Worm (Caenorhabditis elegans) whole organism, young adult: ENCODE measurements around the gene rml-3.

ENCODE experiments used
- B0035.1 ChIP-seq: sonication (generic microtip); optimal IDR thresholded peaks from 2 replicates; lab custom pipeline; 2016; ENCODE audit warnings: missing genetic modification characterization, mild to moderate bottlenecking, missing compliant biosample characterization, missing genotype, missing genetic modification reagents
- C06A6.2 ChIP-seq: fragments of 200-800 bp; sonication (Bioruptor generic); conservative IDR thresholded peaks from 2 replicates; pipeline ENCODE4 v1.3.6; 2022; ENCODE audit warnings: missing genetic modification characterization, missing compliant biosample characterization
- F22D6.2 ChIP-seq: sonication (generic microtip); optimal IDR thresholded peaks from 2 replicates; lab custom pipeline; 2016; ENCODE audit warnings: mild to moderate bottlenecking, missing genetic modification characterization, missing compliant biosample characterization
- F39B2.1 ChIP-seq: fragments of 200-800 bp; sonication (Bioruptor generic); IDR thresholded peaks from 2 replicates; pipeline ENCODE4 v1.3.6; 2022; ENCODE audit warnings: missing genetic modification reagents, missing genetic modification characterization, missing compliant biosample characterization
- F49E8.2 ChIP-seq: sonication (generic microtip); optimal IDR thresholded peaks from 3 replicates; lab custom pipeline; 2017; ENCODE audit warnings: missing genetic modification characterization, mild to moderate bottlenecking, missing compliant biosample characterization, antibody characterized with exemption, moderate library complexity; ENCODE audit not compliant: insufficient read depth
- K12H6.12 ChIP-seq: fragments of 200-800 bp; sonication (Bioruptor generic); optimal IDR thresholded peaks from 2 replicates; lab custom pipeline; 2018; ENCODE audit warnings: mild to moderate bottlenecking, missing genetic modification characterization, missing compliant biosample characterization
- Y56A3A.18 ChIP-seq: fragments of 200-800 bp; sonication (Bioruptor generic); IDR thresholded peaks from 2 replicates; pipeline ENCODE4 v1.3.6; 2022; ENCODE audit warnings: missing genetic modification reagents, missing genetic modification characterization, missing compliant biosample characterization
- ZK185.1 ChIP-seq: sonication (generic microtip); optimal IDR thresholded peaks from 2 replicates; lab custom pipeline; 2016; ENCODE audit warnings: mild to moderate bottlenecking, missing genetic modification characterization, missing compliant biosample characterization; ENCODE audit not compliant: poor library complexity, severe bottlenecking
- ama-1 ChIP-seq, 3 experiments: fragments of 150-350 bp in 1 of 3; sonication (generic microtip) in 2 of 3; optimal IDR thresholded peaks; 2 replicates each; lab custom pipeline; 2014 to 2018; ENCODE audit warnings: missing biosample characterization in 2 of 3, missing genetic modification characterization in 2 of 3, missing genetic modification reagents in 2 of 3
- athp-1 ChIP-seq: sonication (generic microtip); optimal IDR thresholded peaks from 2 replicates; lab custom pipeline; 2017; ENCODE audit warnings: mild to moderate bottlenecking, missing genetic modification characterization, missing compliant biosample characterization
- attf-3 ChIP-seq: fragments of 200-800 bp; sonication (Bioruptor generic); conservative IDR thresholded peaks from 2 replicates; pipeline ENCODE4 v1.3.6; 2022; ENCODE audit warnings: missing genetic modification reagents, missing genetic modification characterization, missing compliant biosample characterization
- attf-5 ChIP-seq: fragments of 200-800 bp; sonication (Bioruptor generic); optimal IDR thresholded peaks from 2 replicates; lab custom pipeline; 2018; ENCODE audit warnings: mild to moderate bottlenecking, missing genetic modification characterization, missing compliant biosample characterization
- attf-6 ChIP-seq: fragments of 200-800 bp; sonication (Bioruptor generic); IDR thresholded peaks from 2 replicates; pipeline ENCODE4 v1.3.6; 2022; ENCODE audit warnings: missing genetic modification reagents, missing genetic modification characterization, missing compliant biosample characterization
- bed-2 ChIP-seq: fragments of 200-800 bp; sonication (Bioruptor generic); IDR thresholded peaks from 2 replicates; pipeline ENCODE4 v1.3.6; 2022; ENCODE audit warnings: missing genetic modification reagents, missing genetic modification characterization, missing compliant biosample characterization
- cebp-1 ChIP-seq, 2 experiments: fragments of 200-800 bp in 1 of 2; sonication (Bioruptor generic) in 1 of 2; sonication (generic microtip) in 1 of 2; IDR thresholded peaks in 1 of 2; optimal IDR thresholded peaks in 1 of 2; 2 replicates each; pipeline versions ENCODE4 v1.3.6 to Lab custom; 2017 to 2022; ENCODE audit warnings: missing compliant biosample characterization in 2 of 2, missing genetic modification characterization in 2 of 2, mild to moderate bottlenecking in 1 of 2, missing genetic modification reagents in 1 of 2, moderate library complexity in 1 of 2
- ceh-100 ChIP-seq: fragments of 200-800 bp; sonication (Bioruptor generic); IDR thresholded peaks from 2 replicates; pipeline ENCODE4 v1.3.6; 2022; ENCODE audit warnings: missing genetic modification reagents, missing genetic modification characterization, missing compliant biosample characterization
- ceh-40 ChIP-seq: fragments of 200-800 bp; sonication (Bioruptor generic); IDR thresholded peaks from 2 replicates; pipeline ENCODE4 v1.3.6; 2022; ENCODE audit warnings: missing genetic modification characterization, missing compliant biosample characterization
- chd-7 ChIP-seq: sonication (generic microtip); optimal IDR thresholded peaks from 2 replicates; lab custom pipeline; 2016; ENCODE audit warnings: mild to moderate bottlenecking, missing genetic modification characterization, moderate library complexity, missing compliant biosample characterization
- die-1 ChIP-seq: sonication (generic microtip); optimal IDR thresholded peaks from 2 replicates; lab custom pipeline; 2016; ENCODE audit warnings: missing genotype, mild to moderate bottlenecking, missing genetic modification characterization, missing compliant biosample characterization
- egl-18 ChIP-seq: fragments of 200-800 bp; sonication (Bioruptor generic); IDR thresholded peaks from 2 replicates; pipeline ENCODE4 v1.3.6; 2022; ENCODE audit warnings: missing genetic modification reagents, missing genetic modification characterization, missing compliant biosample characterization
- ekl-4 ChIP-seq: fragments of 200-800 bp; sonication (Bioruptor generic); IDR thresholded peaks from 2 replicates; pipeline ENCODE4 v1.3.6; 2022; ENCODE audit warnings: missing genetic modification reagents, missing genetic modification characterization, missing compliant biosample characterization
- hrde-1 ChIP-seq: sonication (generic microtip); optimal IDR thresholded peaks from 2 replicates; lab custom pipeline; 2016; ENCODE audit warnings: missing genetic modification characterization, mild to moderate bottlenecking, missing compliant biosample characterization, moderate library complexity, missing genotype, missing genetic modification reagents, borderline replicate concordance
- lin-40 ChIP-seq: sonication (generic microtip); optimal IDR thresholded peaks from 2 replicates; lab custom pipeline; 2016; ENCODE audit warnings: missing genetic modification characterization, mild to moderate bottlenecking, missing compliant biosample characterization, missing genotype, missing genetic modification reagents
- lsy-27 ChIP-seq: sonication (generic microtip); optimal IDR thresholded peaks from 2 replicates; lab custom pipeline; 2017; ENCODE audit warnings: missing genetic modification characterization, mild to moderate bottlenecking, missing compliant biosample characterization, antibody characterized with exemption, missing genotype, borderline replicate concordance; ENCODE audit not compliant: insufficient read depth
- nfya-2 ChIP-seq: fragments of 200-800 bp; sonication (Bioruptor generic); IDR thresholded peaks from 2 replicates; pipeline ENCODE4 v1.3.6; 2022; ENCODE audit warnings: missing genetic modification reagents, missing genetic modification characterization, missing compliant biosample characterization
- nhr-120 ChIP-seq: fragments of 200-800 bp; sonication (Bioruptor generic); IDR thresholded peaks from 2 replicates; pipeline ENCODE4 v1.3.6; 2022; ENCODE audit warnings: missing genetic modification characterization, missing compliant biosample characterization
- nhr-27 ChIP-seq: fragments of 200-800 bp; sonication (Bioruptor generic); optimal IDR thresholded peaks from 2 replicates; lab custom pipeline; 2018; ENCODE audit warnings: mild to moderate bottlenecking, missing genetic modification characterization, moderate library complexity, missing compliant biosample characterization
- nhr-80 ChIP-seq: sonication (generic microtip); optimal IDR thresholded peaks from 2 replicates; lab custom pipeline; 2016; ENCODE audit warnings: missing genetic modification characterization, missing compliant biosample characterization
- nhr-90 ChIP-seq: sonication (generic microtip); optimal IDR thresholded peaks from 2 replicates; lab custom pipeline; 2016; ENCODE audit warnings: missing genotype, mild to moderate bottlenecking, missing genetic modification characterization, missing compliant biosample characterization
- pbrm-1 ChIP-seq: fragments of 200-800 bp; sonication (Bioruptor generic); IDR thresholded peaks from 2 replicates; pipeline ENCODE4 v1.3.6; 2022; ENCODE audit warnings: missing genetic modification reagents, missing genetic modification characterization, missing compliant biosample characterization
- pha-4 ChIP-seq: fragments of 150-350 bp; sonication (generic microtip); optimal IDR thresholded peaks from 2 replicates; lab custom pipeline; 2014; ENCODE audit warnings: missing biosample characterization, missing genetic modification reagents, missing genetic modification characterization
- repo-1 ChIP-seq: sonication (generic microtip); optimal IDR thresholded peaks from 2 replicates; lab custom pipeline; 2017; ENCODE audit warnings: mild to moderate bottlenecking, missing genetic modification characterization, missing compliant biosample characterization
- rpc-1 ChIP-seq, 2 experiments: fragments of 150-350 bp in 1 of 2; sonication (generic microtip) in 1 of 2; optimal IDR thresholded peaks; 2 replicates each; lab custom pipeline; 2014 to 2018; ENCODE audit warnings: missing biosample characterization in 1 of 2, missing genetic modification characterization in 1 of 2, missing genetic modification reagents in 1 of 2, missing genotype in 1 of 2
- snpc-4 ChIP-seq, 5 experiments: fragments of 150-350 bp in 1 of 5; sonication (generic microtip) in 4 of 5; optimal IDR thresholded peaks; 2 replicates each; lab custom pipeline; 2014 to 2018; ENCODE audit warnings: missing genetic modification characterization in 5 of 5, missing biosample characterization in 3 of 5, antibody characterized with exemption in 2 of 5, mild to moderate bottlenecking in 2 of 5, missing compliant biosample characterization in 2 of 5, missing genotype in 2 of 5, moderate library complexity in 2 of 5, missing genetic modification reagents in 1 of 5
- ztf-22 ChIP-seq: fragments of 200-800 bp; sonication (Bioruptor generic); optimal IDR thresholded peaks from 2 replicates; lab custom pipeline; 2018; ENCODE audit warnings: mild to moderate bottlenecking, missing genetic modification characterization, moderate library complexity, missing compliant biosample characterization
- ztf-25 ChIP-seq: fragments of 200-800 bp; sonication (Bioruptor generic); IDR thresholded peaks from 2 replicates; pipeline ENCODE4 v1.3.6; 2022; ENCODE audit warnings: missing genetic modification reagents, missing genetic modification characterization, missing compliant biosample characterization

rml-3 gene

ce11 chrX:6253899-6254670 is 15.2 kb upstream of the rml-3 start (continued):
- no peak for TF ChIP-seq die-1
- peak; percentile 2 for TF ChIP-seq nhr-90 (tag; lab: Kevin White, UChicago)
- 0 out of 2 replicates have a peak, but pooled peaks have one; percentile 51 for TF ChIP-seq ztf-25 (GFP tag; lab: Robert Waterston, UW)
- no peak for TF ChIP-seq bed-2 (GFP tag; lab: Robert Waterston, UW)
- no peak for TF ChIP-seq pbrm-1 (GFP tag; lab: Robert Waterston, UW)
- no peak for TF ChIP-seq lsy-27 (tag; lab: Kevin White, UChicago)
- TF ChIP-seq athp-1 (tag; lab: Kevin White, UChicago): no peak
- peak; percentile 10 for TF ChIP-seq K12H6.12 (tag; lab: Kevin White, UChicago)
- TF ChIP-seq attf-3 (GFP tag; lab: Robert Waterston, UW): no peak; the same call in 1 of the 2 replicates
- peak; percentile 75 for TF ChIP-seq repo-1 (tag; lab: Kevin White, UChicago)
- TF ChIP-seq F39B2.1: no peak
- peak; percentile 53; the same call in 1 of the 2 replicates for TF ChIP-seq ceh-40
- TF ChIP-seq ceh-100: no peak
- peak; percentile 69 for TF ChIP-seq ekl-4
- TF ChIP-seq nhr-80 (tag; lab: Kevin White, UChicago): peak; percentile 61
- peak; percentile 50; the same call in 1 of the 2 replicates for TF ChIP-seq attf-6

DNA sequence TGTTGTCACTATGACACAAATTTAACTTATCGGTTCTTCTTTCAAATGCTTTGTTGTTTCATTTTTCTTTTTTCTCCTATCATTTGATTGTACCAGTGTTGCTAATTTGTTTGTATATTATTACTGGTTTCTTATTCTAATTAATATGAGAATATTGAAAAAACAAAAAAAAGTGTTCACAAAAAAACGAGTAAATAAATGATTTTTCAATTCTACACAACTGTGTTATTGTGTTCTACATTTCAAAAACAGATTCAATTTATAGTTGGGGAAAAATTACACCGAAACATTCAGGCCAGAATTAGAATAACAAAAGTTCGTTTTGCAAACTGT is 14.7 kb upstream of the rml-3 start:
- TF ChIP-seq F22D6.2 (tag; lab: Kevin White, UChicago): no peak
- TF ChIP-seq snpc-4 (GFP tag; optimal IDR thresholded peaks at IDR 0.05; lab: Kevin White, UChicago): no peak
- peak in 1 of 4 experiments; percentile 17 for TF ChIP-seq snpc-4 (tag; optimal IDR thresholded peaks at IDR 0.05; lab: Kevin White, UChicago)
- TF ChIP-seq, all 124 proteins: peak for 1

DNA sequence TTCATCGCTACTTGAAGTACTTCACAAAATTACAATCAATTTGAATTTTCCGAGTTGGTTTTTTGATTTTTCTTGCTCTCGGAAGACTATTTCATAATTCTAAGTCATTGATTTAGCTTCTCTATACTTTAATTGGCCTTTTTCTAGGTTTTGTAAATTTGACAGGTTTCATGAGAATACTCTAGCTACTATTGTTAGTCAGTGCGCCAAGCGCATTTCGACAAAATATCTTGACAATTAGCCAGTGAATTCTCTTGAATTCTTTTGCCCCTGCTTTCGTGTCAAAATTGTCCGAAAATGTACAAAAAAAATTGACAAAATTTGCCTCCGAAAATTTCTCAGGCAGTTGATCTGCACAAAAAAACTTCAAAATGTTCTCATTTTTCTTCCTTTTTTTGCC is 14.3 kb upstream of the rml-3 start:
- no peak for TF ChIP-seq nhr-80 (tag; lab: Kevin White, UChicago)
- TF ChIP-seq chd-7: no peak
- no peak for TF ChIP-seq F49E8.2 (tag; lab: Kevin White, UChicago)
- TF ChIP-seq cebp-1 (GFP tag; IDR thresholded peaks at IDR 0.05; lab: Robert Waterston, UW): no peak
- TF ChIP-seq cebp-1 (tag; optimal IDR thresholded peaks at IDR 0.05; lab: Kevin White, UChicago): peak; percentile 2
- TF ChIP-seq egl-18 (GFP tag; lab: Robert Waterston, UW): no peak
- TF ChIP-seq Y56A3A.18: no peak
- no peak for TF ChIP-seq ztf-22
- no peak for TF ChIP-seq hrde-1 (tag; lab: Kevin White, UChicago)
- no peak for TF ChIP-seq snpc-4 (GFP tag; optimal IDR thresholded peaks at IDR 0.05; lab: Kevin White, UChicago)
- no peak for TF ChIP-seq snpc-4 (tag; optimal IDR thresholded peaks at IDR 0.05; lab: Kevin White, UChicago)
- TF ChIP-seq nfya-2: no peak
- TF ChIP-seq rpc-1 (optimal IDR thresholded peaks at IDR 0.05; lab: Kevin White, UChicago): no peak
- no peak for TF ChIP-seq rpc-1 (tag; optimal IDR thresholded peaks at IDR 0.05; lab: Kevin White, UChicago)
- TF ChIP-seq C06A6.2: peak; percentile 41; the same call in 1 of the 2 replicates
- peak; percentile 67 for TF ChIP-seq ama-1 (optimal IDR thresholded peaks at IDR 0.05; lab: Kevin White, UChicago)
- TF ChIP-seq ama-1 (GFP tag; optimal IDR thresholded peaks at IDR 0.05; lab: Kevin White, UChicago): no peak
- no peak for TF ChIP-seq attf-5
- no peak for TF ChIP-seq nhr-27
- no peak for TF ChIP-seq pha-4 (tag; lab: Kevin White, UChicago)
- TF ChIP-seq lin-40 (tag; lab: Kevin White, UChicago): no peak
- TF ChIP-seq nhr-120 (GFP tag; lab: Robert Waterston, UW): no peak
- no peak for TF ChIP-seq B0035.1 (tag; lab: Kevin White, UChicago)
- TF ChIP-seq ZK185.1: peak; percentile 61
